Worm (Caenorhabditis elegans) whole organism, L1 larva: ENCODE results near the gene grd-7.

Experiments used
- C04F5.9 ChIP-seq: sonication (generic microtip); optimal IDR thresholded peaks from 2 replicates; lab custom pipeline; 2016; ENCODE audit warnings: missing genetic modification characterization, missing compliant biosample characterization
- C34B4.2 ChIP-seq: sonication (generic microtip); optimal IDR thresholded peaks from 2 replicates; lab custom pipeline; 2017; ENCODE audit warnings: mild to moderate bottlenecking, missing genetic modification characterization, missing compliant biosample characterization
- alr-1 ChIP-seq: fragments of 200-800 bp; sonication (Bioruptor generic); optimal IDR thresholded peaks from 2 replicates; lab custom pipeline; 2018; ENCODE audit warnings: borderline replicate concordance, mild to moderate bottlenecking, missing genetic modification characterization, missing compliant biosample characterization
- ama-1 ChIP-seq: fragments of 150-350 bp; optimal IDR thresholded peaks from 2 replicates; lab custom pipeline; 2014
- ceh-63 ChIP-seq: fragments of 200-800 bp; sonication (Bioruptor generic); optimal IDR thresholded peaks from 2 replicates; lab custom pipeline; 2018; ENCODE audit warnings: mild to moderate bottlenecking, missing genetic modification characterization, missing compliant biosample characterization
- ceh-8 ChIP-seq: fragments of 200-800 bp; sonication (Bioruptor generic); optimal IDR thresholded peaks from 2 replicates; lab custom pipeline; 2018; ENCODE audit warnings: mild to moderate bottlenecking, missing genetic modification characterization, moderate library complexity, missing compliant biosample characterization
- ceh-82 ChIP-seq, 3 experiments: fragments of 150-350 bp in 1 of 3; sonication (generic microtip) in 2 of 3; optimal IDR thresholded peaks; 2 replicates each; lab custom pipeline; 2014 to 2017; ENCODE audit warnings: missing biosample characterization in 3 of 3, missing genetic modification characterization in 3 of 3
- ceh-88 ChIP-seq: fragments of 200-800 bp; sonication (Bioruptor generic); IDR thresholded peaks from 2 replicates; pipeline ENCODE4 v1.3.6; 2022; ENCODE audit warnings: missing genetic modification characterization, missing compliant biosample characterization
- ces-1 ChIP-seq: fragments of 150-350 bp; optimal IDR thresholded peaks from 2 replicates; lab custom pipeline; 2014; ENCODE audit warnings: missing biosample characterization, missing genetic modification reagents, missing genetic modification characterization
- dsc-1 ChIP-seq: sonication (generic microtip); optimal IDR thresholded peaks from 2 replicates; lab custom pipeline; 2016; ENCODE audit warnings: mild to moderate bottlenecking, missing genetic modification characterization, missing compliant biosample characterization
- efl-3 ChIP-seq: fragments of 200-800 bp; sonication (Bioruptor generic); optimal IDR thresholded peaks from 2 replicates; lab custom pipeline; 2018; ENCODE audit warnings: mild to moderate bottlenecking, missing genetic modification characterization, missing compliant biosample characterization
- egl-13 ChIP-seq: sonication (generic microtip); optimal IDR thresholded peaks from 2 replicates; lab custom pipeline; 2016; ENCODE audit warnings: missing genotype, missing genetic modification reagents, missing genetic modification characterization, missing compliant biosample characterization
- egl-27 ChIP-seq, 2 experiments: fragments of 150-350 bp in 1 of 2; sonication (generic microtip); optimal IDR thresholded peaks; 3 replicates each; lab custom pipeline; 2017 to 2018; ENCODE audit warnings: missing biosample characterization in 2 of 2, missing genetic modification characterization in 2 of 2, missing genetic modification reagents in 2 of 2
- elt-2 ChIP-seq: sonication (generic microtip); optimal IDR thresholded peaks from 2 replicates; lab custom pipeline; 2016; ENCODE audit warnings: missing genetic modification characterization, mild to moderate bottlenecking, inconsistent platforms, missing compliant biosample characterization, missing genetic modification reagents
- elt-3 ChIP-seq, 6 experiments: fragments of 150-350 bp in 1 of 6; sonication (generic microtip); optimal IDR thresholded peaks; 2 replicates each; lab custom pipeline; 2017 to 2018; ENCODE audit warnings: missing biosample characterization in 6 of 6, missing genetic modification characterization in 6 of 6, inconsistent platforms in 1 of 6
- grh-1 ChIP-seq: fragments of 200-800 bp; sonication (Bioruptor generic); IDR thresholded peaks from 2 replicates; pipeline ENCODE4 v1.3.6; 2022; ENCODE audit warnings: missing genetic modification reagents, missing genetic modification characterization, missing compliant biosample characterization
- hlh-4 ChIP-seq: sonication (generic microtip); optimal IDR thresholded peaks from 2 replicates; lab custom pipeline; 2016; ENCODE audit warnings: mild to moderate bottlenecking, missing genetic modification characterization, missing compliant biosample characterization
- hpl-2 ChIP-seq: fragments of 150-350 bp; optimal IDR thresholded peaks from 2 replicates; lab custom pipeline; 2014; ENCODE audit warnings: missing biosample characterization, missing genetic modification reagents, missing genetic modification characterization
- lir-3 ChIP-seq: sonication (generic microtip); optimal IDR thresholded peaks from 2 replicates; lab custom pipeline; 2016; ENCODE audit warnings: mild to moderate bottlenecking, missing genetic modification characterization, moderate library complexity, missing compliant biosample characterization; ENCODE audit not compliant: poor library complexity
- lsy-2 ChIP-seq, 2 experiments: fragments of 150-350 bp; optimal IDR thresholded peaks; 2 replicates each; lab custom pipeline; 2014; ENCODE audit warnings: missing biosample characterization in 2 of 2, missing genetic modification characterization in 2 of 2
- mdl-1 ChIP-seq, 2 experiments: fragments of 150-350 bp; optimal IDR thresholded peaks; 2 replicates each; lab custom pipeline; 2014 to 2017; ENCODE audit warnings: missing biosample characterization in 2 of 2, missing genetic modification characterization in 2 of 2, inconsistent platforms in 1 of 2
- mef-2 ChIP-seq: fragments of 150-350 bp; optimal IDR thresholded peaks from 2 replicates; lab custom pipeline; 2014; ENCODE audit warnings: missing biosample characterization, missing genetic modification characterization
- nhr-20 ChIP-seq: sonication (generic microtip); optimal IDR thresholded peaks from 2 replicates; lab custom pipeline; 2016; ENCODE audit warnings: mild to moderate bottlenecking, missing genetic modification characterization, missing compliant biosample characterization
- nhr-28 ChIP-seq: fragments of 150-350 bp; optimal IDR thresholded peaks from 2 replicates; lab custom pipeline; 2014; ENCODE audit warnings: missing biosample characterization, missing genetic modification characterization
- nhr-47 ChIP-seq: sonication (generic microtip); optimal IDR thresholded peaks from 2 replicates; lab custom pipeline; 2016; ENCODE audit warnings: mild to moderate bottlenecking, missing genetic modification characterization, moderate library complexity, missing compliant biosample characterization
- nhr-77 ChIP-seq: fragments of 150-350 bp; optimal IDR thresholded peaks from 2 replicates; lab custom pipeline; 2014; ENCODE audit warnings: missing biosample characterization, missing genetic modification characterization
- nhr-84 ChIP-seq: sonication (generic microtip); optimal IDR thresholded peaks from 2 replicates; lab custom pipeline; 2017; ENCODE audit warnings: missing biosample characterization, missing genetic modification characterization
- pag-3 ChIP-seq: sonication (generic microtip); optimal IDR thresholded peaks from 2 replicates; lab custom pipeline; 2017; ENCODE audit warnings: missing genetic modification characterization, mild to moderate bottlenecking, missing compliant biosample characterization, antibody characterized with exemption, borderline replicate concordance; ENCODE audit not compliant: insufficient read depth
- pax-3 ChIP-seq: fragments of 200-800 bp; sonication (Bioruptor generic); optimal IDR thresholded peaks from 2 replicates; lab custom pipeline; 2018; ENCODE audit warnings: mild to moderate bottlenecking, missing genetic modification characterization, moderate library complexity, missing compliant biosample characterization
- pqm-1 ChIP-seq: sonication (generic microtip); optimal IDR thresholded peaks from 3 replicates; lab custom pipeline; 2017; ENCODE audit warnings: missing biosample characterization, missing genetic modification characterization
- rnt-1 ChIP-seq: sonication (generic microtip); optimal IDR thresholded peaks from 2 replicates; lab custom pipeline; 2016; ENCODE audit warnings: mild to moderate bottlenecking, missing genetic modification characterization, moderate library complexity, missing compliant biosample characterization
- sup-37 ChIP-seq: fragments of 200-800 bp; sonication (Bioruptor generic); optimal IDR thresholded peaks from 2 replicates; lab custom pipeline; 2018; ENCODE audit warnings: mild to moderate bottlenecking, missing genetic modification characterization, missing compliant biosample characterization
- tbx-2 ChIP-seq: sonication (generic microtip); optimal IDR thresholded peaks from 2 replicates; lab custom pipeline; 2016; ENCODE audit warnings: missing genetic modification characterization, missing compliant biosample characterization
- tlp-1 ChIP-seq: fragments of 150-350 bp; optimal IDR thresholded peaks from 2 replicates; lab custom pipeline; 2014; ENCODE audit warnings: missing biosample characterization, missing genetic modification characterization
- unc-130 ChIP-seq: fragments of 150-350 bp; optimal IDR thresholded peaks from 2 replicates; lab custom pipeline; 2017; ENCODE audit warnings: missing biosample characterization, missing genetic modification characterization, inconsistent platforms
- unc-30 ChIP-seq: sonication (generic microtip); optimal IDR thresholded peaks from 2 replicates; lab custom pipeline; 2017; ENCODE audit warnings: missing biosample characterization, missing genetic modification characterization
- vab-15 ChIP-seq: sonication (generic microtip); optimal IDR thresholded peaks from 2 replicates; lab custom pipeline; 2017; ENCODE audit warnings: missing genotype, mild to moderate bottlenecking, missing genetic modification characterization, missing compliant biosample characterization
- zip-4 ChIP-seq: fragments of 200-800 bp; sonication (Bioruptor generic); optimal IDR thresholded peaks from 2 replicates; lab custom pipeline; 2018; ENCODE audit warnings: mild to moderate bottlenecking, missing genetic modification characterization, moderate library complexity, missing compliant biosample characterization
- ztf-4 ChIP-seq: fragments of 150-350 bp; optimal IDR thresholded peaks from 2 replicates; lab custom pipeline; 2014; ENCODE audit warnings: missing biosample characterization, missing genetic modification characterization

The grd-7 gene

DNA sequence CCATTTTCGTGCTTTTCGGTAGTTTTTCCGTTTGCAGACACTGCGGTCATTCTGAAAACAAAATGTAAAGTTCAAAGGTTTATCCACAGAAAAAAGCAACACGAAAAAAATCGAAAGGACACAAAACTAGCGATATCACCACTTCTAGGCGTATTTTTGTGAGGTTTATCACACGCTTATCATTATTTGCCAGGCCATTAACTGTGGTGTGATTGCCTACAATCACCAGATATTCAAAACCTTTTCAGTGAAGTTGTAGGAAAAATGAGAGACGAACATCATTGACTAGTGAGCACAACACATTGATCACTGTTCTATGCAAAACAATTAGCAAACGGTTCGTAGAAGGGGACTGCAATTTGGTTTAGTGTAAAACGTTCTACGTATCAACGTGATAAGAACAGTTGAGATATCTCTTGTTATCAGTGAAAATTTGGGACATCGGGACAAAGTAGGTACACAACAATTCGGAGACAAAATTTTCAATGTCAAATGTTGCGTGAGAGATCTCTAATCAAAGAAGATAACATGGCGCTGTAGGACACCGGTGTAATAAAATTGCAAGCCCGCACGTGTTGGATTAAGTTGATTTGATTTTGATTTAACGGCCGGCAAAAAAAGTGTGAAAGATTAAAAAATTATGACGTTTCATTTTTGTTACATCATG lies 36.4 kb upstream of the grd-7 start, which contains the start of gene sur-5 (continued):
- TF ChIP-seq unc-30 (tag; lab: Kevin White, UChicago), result no peak
- TF ChIP-seq vab-15 (tag; lab: Kevin White, UChicago), result no peak
- peak in 4 of 6 experiments; percentile 54 to 95 (median 64) for TF ChIP-seq elt-3 (tag; optimal IDR thresholded peaks at IDR 0.05; lab: Kevin White, UChicago)
- TF ChIP-seq hpl-2 (GFP tag; lab: Kevin White, UChicago), result no peak
- peak; percentile 79 for TF ChIP-seq elt-2
- TF ChIP-seq mef-2, result no peak
- no peak for TF ChIP-seq alr-1
- no peak for TF ChIP-seq ceh-63 (GFP tag; lab: Kevin White, UChicago)
- no peak for TF ChIP-seq nhr-77
- TF ChIP-seq mdl-1 (tag; optimal IDR thresholded peaks at IDR 0.05; lab: Kevin White, UChicago), result peak in 1 of 2 experiments; percentile 74
- TF ChIP-seq nhr-84, result no peak
- no peak for TF ChIP-seq ceh-88 (GFP tag; lab: Robert Waterston, UW)
- no peak for TF ChIP-seq ama-1
- TF ChIP-seq ceh-82 (tag; optimal IDR thresholded peaks at IDR 0.05; lab: Kevin White, UChicago), result no peak
- TF ChIP-seq hlh-4, result no peak
- peak; percentile 26 for TF ChIP-seq nhr-47 (tag; lab: Kevin White, UChicago)
- no peak for TF ChIP-seq pag-3 (tag; lab: Kevin White, UChicago)
- no peak for TF ChIP-seq efl-3
- TF ChIP-seq C34B4.2 (tag; lab: Kevin White, UChicago), result no peak

DNA sequence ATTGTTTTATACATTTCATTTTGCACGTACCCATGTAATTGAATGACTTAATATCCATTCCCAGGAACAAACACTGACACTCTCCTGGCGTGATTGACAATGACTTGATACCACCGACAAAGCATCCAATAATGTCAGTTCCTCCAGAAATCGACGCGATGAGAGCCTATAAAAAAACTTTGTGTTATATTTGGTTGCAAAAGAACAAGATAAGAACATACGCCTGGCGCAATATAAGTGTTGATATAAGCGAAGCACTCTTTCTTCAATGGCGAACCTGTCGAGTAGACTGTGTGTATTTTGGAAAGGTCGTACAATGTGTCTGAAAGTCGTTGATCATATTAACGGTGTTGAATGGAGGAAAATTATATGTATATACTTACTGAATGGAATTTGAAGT lies 33.8 kb upstream of the grd-7 start:
- TF ChIP-seq unc-130 (tag; lab: Kevin White, UChicago), result no peak
- TF ChIP-seq ces-1 (GFP tag; lab: Kevin White, UChicago), result no peak
- no peak for TF ChIP-seq tbx-2
- no peak for TF ChIP-seq C04F5.9 (tag; lab: Kevin White, UChicago)
- no peak for TF ChIP-seq grh-1
- TF ChIP-seq sup-37, result no peak
- TF ChIP-seq rnt-1 (tag; lab: Kevin White, UChicago), result no peak
- TF ChIP-seq nhr-20 (tag; lab: Kevin White, UChicago), result no peak
- no peak for TF ChIP-seq egl-27 (tag; optimal IDR thresholded peaks at IDR 0.05; lab: Kevin White, UChicago)
- no peak for TF ChIP-seq pqm-1
- TF ChIP-seq elt-3 (tag; optimal IDR thresholded peaks at IDR 0.05; lab: Kevin White, UChicago), result no peak
- TF ChIP-seq egl-13 (tag; lab: Kevin White, UChicago), result no peak
- no peak for TF ChIP-seq lir-3 (tag; lab: Kevin White, UChicago)
- no peak for TF ChIP-seq elt-2
- TF ChIP-seq lsy-2 (tag; optimal IDR thresholded peaks at IDR 0.05; lab: Kevin White, UChicago), result no peak

DNA sequence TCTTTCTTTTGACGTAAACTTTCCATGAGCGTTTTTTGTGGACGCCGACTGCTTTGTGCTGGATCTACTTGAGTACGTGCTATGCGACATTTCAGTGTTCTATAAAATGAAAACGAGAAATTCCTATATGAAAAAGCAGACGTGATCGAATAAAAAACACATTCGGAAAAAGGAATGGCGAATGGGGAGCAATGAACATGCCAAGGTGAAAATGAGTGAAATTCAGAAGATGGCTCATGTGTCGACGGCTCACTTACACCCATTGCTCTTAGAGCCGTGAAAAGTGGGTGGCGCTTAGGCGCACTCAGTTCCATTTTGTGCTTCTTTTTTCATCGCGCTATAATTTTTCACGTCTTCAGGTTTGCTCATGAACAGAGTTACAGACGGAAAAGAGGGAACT lies 29.4 kb upstream of the grd-7 start, which contains the start of gene K03A1.4:
Gene K03A1.4 (minus strand): TSS at position 101 of the 400 bp plus-strand sequence.
- TF ChIP-seq ztf-4 (tag; lab: Kevin White, UChicago) (no peak), zip-4 (GFP tag; lab: Kevin White, UChicago) (no peak), pqm-1 (no peak), dsc-1 (no peak), unc-30 (tag; lab: Kevin White, UChicago) (no peak), ceh-88 (GFP tag; lab: Robert Waterston, UW) (no peak), tlp-1 (tag; lab: Kevin White, UChicago) (no peak), nhr-28 (tag; lab: Kevin White, UChicago) (no peak), pax-3 (tag; lab: Kevin White, UChicago) (no peak), C04F5.9 (tag; lab: Kevin White, UChicago) (no peak), lir-3 (tag; lab: Kevin White, UChicago) (no peak), ceh-8 (GFP tag; lab: Kevin White, UChicago) (no peak)
